Fruit fly (Drosophila melanogaster) whole organism, embryonic: ENCODE data around the gene Nsun5.

ENCODE experiments used
- Abd-B ChIP-seq: fragments of 200-800 bp; sonication (Bioruptor generic); optimal IDR thresholded peaks from 2 replicates; lab custom pipeline; 2018; ENCODE audit warnings: missing biosample characterization, mild to moderate bottlenecking, missing genetic modification characterization, moderate library complexity
- Antp ChIP-seq: fragments of 200-800 bp; sonication (Bioruptor generic); optimal IDR thresholded peaks from 3 replicates; lab custom pipeline; 2016; ENCODE audit warnings: missing biosample characterization, missing genetic modification characterization
- CG10654 ChIP-seq: fragments of 200-800 bp; sonication (Bioruptor generic); optimal IDR thresholded peaks from 2 replicates; lab custom pipeline; 2016; ENCODE audit warnings: missing biosample characterization, missing genetic modification characterization
- CG11247 ChIP-seq: fragments of 200-800 bp; sonication (Bioruptor generic); IDR thresholded peaks from 2 replicates; pipeline ENCODE4 v1.3.6; 2022; ENCODE audit warnings: missing biosample characterization, missing genetic modification characterization
- CG12769 ChIP-seq: fragments of 200-800 bp; sonication (Bioruptor generic); optimal IDR thresholded peaks from 2 replicates; lab custom pipeline; 2019; ENCODE audit warnings: missing biosample characterization, mild to moderate bottlenecking, missing genetic modification characterization, moderate library complexity
- CG14441 ChIP-seq: fragments of 200-800 bp; sonication (Bioruptor generic); IDR thresholded peaks from 2 replicates; pipeline ENCODE4 v1.3.6; 2022; ENCODE audit warnings: missing biosample characterization, missing genetic modification characterization
- CG1602 ChIP-seq: fragments of 200-800 bp; sonication (Bioruptor generic); optimal IDR thresholded peaks from 3 replicates; lab custom pipeline; 2016; ENCODE audit warnings: missing biosample characterization, missing genetic modification characterization
- CG18476 ChIP-seq: fragments of 200-800 bp; sonication (Bioruptor generic); optimal IDR thresholded peaks from 2 replicates; lab custom pipeline; 2016; ENCODE audit warnings: missing biosample characterization, mild to moderate bottlenecking, missing genetic modification characterization
- CG2199 ChIP-seq: fragments of 200-800 bp; sonication (Bioruptor generic); IDR thresholded peaks from 3 replicates; pipeline ENCODE4 v1.3.6; 2022; ENCODE audit warnings: missing biosample characterization, missing genetic modification characterization
- CG33213 ChIP-seq: fragments of 200-800 bp; sonication (Bioruptor generic); optimal IDR thresholded peaks from 3 replicates; lab custom pipeline; 2016; ENCODE audit warnings: missing biosample characterization, missing genetic modification characterization
- CG3407 ChIP-seq: fragments of 200-800 bp; sonication (Bioruptor generic); optimal IDR thresholded peaks from 2 replicates; lab custom pipeline; 2018; ENCODE audit warnings: missing biosample characterization, mild to moderate bottlenecking, missing genetic modification characterization
- CG3838 ChIP-seq: fragments of 200-800 bp; sonication (Bioruptor generic); optimal IDR thresholded peaks from 3 replicates; lab custom pipeline; 2016; ENCODE audit warnings: missing biosample characterization, missing genetic modification characterization
- CG4424 ChIP-seq: fragments of 200-800 bp; sonication (Bioruptor generic); optimal IDR thresholded peaks from 3 replicates; lab custom pipeline; 2016; ENCODE audit warnings: missing biosample characterization, missing genetic modification characterization
- CG7271 ChIP-seq: fragments of 200-800 bp; sonication (Bioruptor generic); optimal IDR thresholded peaks from 2 replicates; lab custom pipeline; 2018; ENCODE audit warnings: missing biosample characterization, mild to moderate bottlenecking, missing genetic modification characterization, moderate library complexity
- CG7928 ChIP-seq: fragments of 200-800 bp; sonication (Bioruptor generic); optimal IDR thresholded peaks from 2 replicates; lab custom pipeline; 2017; ENCODE audit warnings: missing biosample characterization, mild to moderate bottlenecking, missing genetic modification characterization
- CG8281 ChIP-seq: fragments of 200-800 bp; sonication (Bioruptor generic); optimal IDR thresholded peaks from 2 replicates; lab custom pipeline; 2018; ENCODE audit warnings: missing biosample characterization, mild to moderate bottlenecking, missing genetic modification characterization, moderate library complexity
- CG9437 ChIP-seq: fragments of 200-800 bp; sonication (Bioruptor generic); optimal IDR thresholded peaks from 2 replicates; lab custom pipeline; 2018; ENCODE audit warnings: missing biosample characterization, mild to moderate bottlenecking, missing genetic modification characterization
- Dad ChIP-seq: fragments of 200-800 bp; sonication (Bioruptor generic); optimal IDR thresholded peaks from 3 replicates; lab custom pipeline; 2016; ENCODE audit warnings: missing biosample characterization, missing genetic modification characterization
- ERR ChIP-seq: fragments of 200-800 bp; sonication (Bioruptor generic); optimal IDR thresholded peaks from 2 replicates; lab custom pipeline; 2016; ENCODE audit warnings: missing biosample characterization, missing genetic modification characterization
- Fer3 ChIP-seq: fragments of 200-800 bp; sonication (Bioruptor generic); optimal IDR thresholded peaks from 2 replicates; lab custom pipeline; 2018; ENCODE audit warnings: missing biosample characterization, mild to moderate bottlenecking, missing genetic modification characterization, moderate library complexity
- Gsc ChIP-seq: fragments of 200-800 bp; sonication (Bioruptor generic); IDR thresholded peaks from 2 replicates; pipeline ENCODE4 v1.3.6; 2022; ENCODE audit warnings: missing biosample characterization, missing genetic modification characterization
- H2.0 ChIP-seq: fragments of 200-800 bp; sonication (Bioruptor generic); IDR thresholded peaks from 2 replicates; pipeline ENCODE4 v1.3.6; 2022; ENCODE audit warnings: missing biosample characterization, missing genetic modification characterization
- Hr78 ChIP-seq, 2 experiments: fragments of 200-800 bp in 1 of 2; fragments of >200 bp in 1 of 2; sonication (Bioruptor generic) in 1 of 2; optimal IDR thresholded peaks; 2 replicates each; lab custom pipeline; 2017 to 2019; ENCODE audit warnings: missing biosample characterization in 2 of 2, missing genetic modification characterization in 2 of 2, mild to moderate bottlenecking in 1 of 2, moderate library complexity in 1 of 2
- Mes4 ChIP-seq: fragments of 200-800 bp; sonication (Bioruptor generic); optimal IDR thresholded peaks from 2 replicates; lab custom pipeline; 2016; ENCODE audit warnings: missing biosample characterization, missing genetic modification characterization
- Xrp1 ChIP-seq: fragments of 200-800 bp; sonication (Bioruptor generic); IDR thresholded peaks from 2 replicates; pipeline ENCODE4 v1.3.6; 2022; ENCODE audit warnings: missing biosample characterization, missing genetic modification characterization
- btn ChIP-seq: fragments of 200-800 bp; sonication (Bioruptor generic); optimal IDR thresholded peaks from 2 replicates; lab custom pipeline; 2016; ENCODE audit warnings: missing biosample characterization, missing genetic modification characterization
- cad ChIP-seq: fragments of >200 bp; optimal IDR thresholded peaks from 2 replicates; lab custom pipeline; 2017; ENCODE audit warnings: missing biosample characterization, missing genetic modification characterization
- dan ChIP-seq: fragments of 200-800 bp; sonication (Bioruptor generic); IDR thresholded peaks from 2 replicates; pipeline ENCODE4 v1.3.6; 2022; ENCODE audit warnings: missing biosample characterization, missing genetic modification characterization
- dm ChIP-seq: fragments of 200-800 bp; sonication (Bioruptor generic); optimal IDR thresholded peaks from 3 replicates; lab custom pipeline; 2016; ENCODE audit warnings: missing biosample characterization, missing genetic modification characterization
- ewg ChIP-seq: fragments of 200-800 bp; sonication (Bioruptor generic); optimal IDR thresholded peaks from 3 replicates; lab custom pipeline; 2017; ENCODE audit warnings: mild to moderate bottlenecking, missing biosample characterization, missing genetic modification reagents, missing genetic modification characterization
- exex ChIP-seq: fragments of 200-800 bp; sonication (Bioruptor generic); optimal IDR thresholded peaks from 4 replicates; lab custom pipeline; 2018; ENCODE audit warnings: missing biosample characterization, mild to moderate bottlenecking, missing genetic modification characterization, moderate library complexity
- eyg ChIP-seq: fragments of 200-800 bp; sonication (Bioruptor generic); optimal IDR thresholded peaks from 3 replicates; lab custom pipeline; 2016; ENCODE audit warnings: missing biosample characterization, missing genetic modification characterization
- fd96Cb ChIP-seq: fragments of 200-800 bp; sonication (Bioruptor generic); optimal IDR thresholded peaks from 2 replicates; lab custom pipeline; 2018; ENCODE audit warnings: missing biosample characterization, mild to moderate bottlenecking, missing genetic modification characterization, moderate library complexity
- fu2 ChIP-seq: fragments of 200-800 bp; sonication (Bioruptor generic); optimal IDR thresholded peaks from 2 replicates; lab custom pipeline; 2016; ENCODE audit warnings: missing biosample characterization, missing genetic modification characterization
- gcm2 ChIP-seq: fragments of 200-800 bp; sonication (Bioruptor generic); optimal IDR thresholded peaks from 2 replicates; lab custom pipeline; 2016; ENCODE audit warnings: missing biosample characterization, missing genetic modification characterization
- gt ChIP-seq: fragments of 200-800 bp; sonication (Bioruptor generic); IDR thresholded peaks from 2 replicates; pipeline ENCODE4 v1.3.6; 2022; ENCODE audit warnings: missing biosample characterization, missing genetic modification characterization
- inv ChIP-seq: fragments of 200-800 bp; sonication (Bioruptor generic); IDR thresholded peaks from 2 replicates; pipeline ENCODE4 v1.3.6; 2022; ENCODE audit warnings: missing biosample characterization, missing genetic modification characterization; ENCODE audit not compliant: partially characterized antibody
- maf-S ChIP-seq: fragments of 200-800 bp; sonication (Bioruptor generic); optimal IDR thresholded peaks from 2 replicates; lab custom pipeline; 2016; ENCODE audit warnings: missing biosample characterization, missing genetic modification characterization
- nmo ChIP-seq: fragments of 200-800 bp; sonication (Bioruptor generic); optimal IDR thresholded peaks from 2 replicates; lab custom pipeline; 2018; ENCODE audit warnings: missing biosample characterization, mild to moderate bottlenecking, missing genetic modification characterization, moderate library complexity
- pum ChIP-seq: fragments of 200-800 bp; sonication (Bioruptor generic); optimal IDR thresholded peaks from 2 replicates; lab custom pipeline; 2016; ENCODE audit warnings: missing biosample characterization, missing genetic modification characterization
- pzg ChIP-seq: fragments of 200-800 bp; sonication (Bioruptor generic); optimal IDR thresholded peaks from 3 replicates; lab custom pipeline; 2018; ENCODE audit warnings: missing biosample characterization, mild to moderate bottlenecking, missing genetic modification characterization, moderate library complexity
- repo ChIP-seq: fragments of 200-800 bp; sonication (Bioruptor generic); optimal IDR thresholded peaks from 2 replicates; lab custom pipeline; 2016; ENCODE audit warnings: missing biosample characterization, missing genetic modification characterization
- rib ChIP-seq: fragments of 200-800 bp; sonication (Bioruptor generic); IDR thresholded peaks from 2 replicates; pipeline ENCODE4 v1.3.6; 2022; ENCODE audit warnings: missing biosample characterization, missing genetic modification characterization
- sc ChIP-seq, 3 experiments: fragments of >200 bp in 2 of 3; fragments of 200-800 bp in 1 of 3; sonication (Bioruptor generic) in 1 of 3; optimal IDR thresholded peaks; 2 replicates in 2 of 3; 3 replicates in 1 of 3; lab custom pipeline; 2017; ENCODE audit warnings: mild to moderate bottlenecking in 1 of 3, missing biosample characterization in 1 of 3, missing genetic modification characterization in 1 of 3, missing genetic modification reagents in 1 of 3
- scrt ChIP-seq: fragments of 200-800 bp; sonication (Bioruptor generic); optimal IDR thresholded peaks from 2 replicates; lab custom pipeline; 2018; ENCODE audit warnings: missing biosample characterization, mild to moderate bottlenecking, missing genetic modification characterization, moderate library complexity
- sima ChIP-seq: fragments of 200-800 bp; sonication (Bioruptor generic); optimal IDR thresholded peaks from 2 replicates; lab custom pipeline; 2016; ENCODE audit warnings: missing biosample characterization, missing genetic modification characterization
- sisA ChIP-seq: fragments of 200-800 bp; sonication (Bioruptor generic); IDR thresholded peaks from 2 replicates; pipeline ENCODE4 v1.3.6; 2022; ENCODE audit warnings: missing biosample characterization, missing genetic modification characterization
- sug ChIP-seq: fragments of 200-800 bp; optimal IDR thresholded peaks from 2 replicates; lab custom pipeline; 2019; ENCODE audit warnings: missing biosample characterization, mild to moderate bottlenecking, missing genetic modification characterization, moderate library complexity
- wdn ChIP-seq: fragments of 200-800 bp; sonication (Bioruptor generic); IDR thresholded peaks from 2 replicates; pipeline ENCODE4 v1.3.6; 2022; ENCODE audit warnings: missing biosample characterization, missing genetic modification characterization
- wor ChIP-seq: fragments of 200-800 bp; sonication (Bioruptor generic); IDR thresholded peaks from 2 replicates; pipeline ENCODE4 v1.3.6; 2022; ENCODE audit warnings: missing biosample characterization, missing genetic modification characterization
- zf30C ChIP-seq: fragments of 200-800 bp; sonication (Bioruptor generic); optimal IDR thresholded peaks from 3 replicates; lab custom pipeline; 2018; ENCODE audit warnings: missing biosample characterization, mild to moderate bottlenecking, missing genetic modification characterization
- zfh2 ChIP-seq: fragments of 200-800 bp; sonication (Bioruptor generic); optimal IDR thresholded peaks from 2 replicates; lab custom pipeline; 2016; ENCODE audit warnings: missing biosample characterization, missing genetic modification characterization

Gene Nsun5

DNA sequence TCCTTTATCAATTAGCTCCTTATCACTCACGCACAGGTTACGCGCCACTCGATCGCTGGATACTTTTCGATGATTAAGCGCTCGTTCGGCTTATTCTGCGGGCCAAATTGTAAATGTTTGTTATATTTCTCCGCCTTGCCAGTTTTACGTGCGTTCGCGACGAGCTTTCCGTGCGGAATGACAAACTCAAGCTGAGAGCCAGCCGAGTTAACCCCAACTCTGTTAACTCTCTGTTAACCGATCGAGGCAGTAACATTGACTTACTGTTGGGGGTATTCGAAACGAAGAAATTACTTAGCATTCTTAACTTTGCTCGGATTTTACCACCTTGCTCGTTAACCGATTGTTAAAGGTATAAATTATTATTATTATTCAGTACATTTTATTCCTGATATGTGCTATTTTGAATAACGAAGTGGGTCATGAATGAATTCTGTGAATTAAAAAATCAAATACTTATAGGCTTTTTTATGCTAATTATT, 8.6 kb downstream of the Nsun5 start, which contains the start of gene CG5835 (continued):
- TF ChIP-seq CG7271 (tag; lab: Kevin White, UChicago), result no peak
- TF ChIP-seq CG12769 (tag; lab: Kevin White, UChicago), result peak; percentile 15
- no peak for TF ChIP-seq CG3407
- TF ChIP-seq exex (tag; lab: Kevin White, UChicago), result peak; percentile 91
- no peak for TF ChIP-seq sima (GFP tag; lab: Kevin White, UChicago)
- no peak for TF ChIP-seq nmo
- TF ChIP-seq fd96Cb, result no peak
- peak; percentile 58 for TF ChIP-seq sug
- TF ChIP-seq Gsc (GFP tag; lab: Robert Waterston, UW), result no peak
- peak; percentile 21 for TF ChIP-seq Fer3 (tag; lab: Kevin White, UChicago)
- no peak for TF ChIP-seq CG11247 (GFP tag; lab: Robert Waterston, UW)
- no peak for TF ChIP-seq CG8281 (tag; lab: Kevin White, UChicago)
- TF ChIP-seq CG9437, result no peak
- TF ChIP-seq CG1602 (GFP tag; lab: Kevin White, UChicago), result no peak
- no peak for TF ChIP-seq Xrp1 (GFP tag; lab: Robert Waterston, UW)
- TF ChIP-seq Antp, result no peak
- no peak for TF ChIP-seq dan
- no peak for TF ChIP-seq maf-S (GFP tag; lab: Kevin White, UChicago)
- peak; percentile 11 for TF ChIP-seq CG4424
- TF ChIP-seq Mes4 (GFP tag; lab: Kevin White, UChicago), result no peak
- TF ChIP-seq rib, result 0 out of 2 replicates have a peak, but pooled peaks have one; percentile 65
- TF ChIP-seq wor (GFP tag; lab: Robert Waterston, UW), result no peak
- TF ChIP-seq repo (GFP tag; lab: Kevin White, UChicago), result no peak
- no peak for TF ChIP-seq CG18476 (GFP tag; lab: Kevin White, UChicago)
- no peak for TF ChIP-seq ERR (GFP tag; lab: Kevin White, UChicago)
- no peak for TF ChIP-seq fu2 (GFP tag; lab: Kevin White, UChicago)
- TF ChIP-seq pzg (GFP tag; lab: Kevin White, UChicago), result peak; percentile 11
- TF ChIP-seq CG3838 (GFP tag; lab: Kevin White, UChicago), result no peak
- no peak for TF ChIP-seq CG7928 (GFP tag; lab: Kevin White, UChicago)
- no peak for TF ChIP-seq CG10654 (GFP tag; lab: Kevin White, UChicago)
- TF ChIP-seq H2.0 (GFP tag; lab: Robert Waterston, UW), result no peak
- TF ChIP-seq sisA (GFP tag; lab: Robert Waterston, UW), result no peak
- no peak for TF ChIP-seq CG2199 (GFP tag; lab: Robert Waterston, UW)
- TF ChIP-seq scrt (GFP tag; lab: Kevin White, UChicago), result no peak
- no peak for TF ChIP-seq CG14441 (GFP tag; lab: Robert Waterston, UW)
- no peak for TF ChIP-seq dm (GFP tag; lab: Kevin White, UChicago)
- peak in 1 of 2 experiments; percentile 41 for TF ChIP-seq Hr78 (GFP tag; optimal IDR thresholded peaks at IDR 0.05; lab: Kevin White, UChicago)
- TF ChIP-seq eyg (GFP tag; lab: Kevin White, UChicago), result no peak
- no peak for TF ChIP-seq pum
- TF ChIP-seq sc (optimal IDR thresholded peaks at IDR 0.05; lab: Kevin White, UChicago), result no peak
- TF ChIP-seq sc (GFP tag; optimal IDR thresholded peaks at IDR 0.05; lab: Kevin White, UChicago), result no peak
- TF ChIP-seq zfh2 (GFP tag; lab: Kevin White, UChicago), result no peak
- TF ChIP-seq cad (GFP tag; lab: Kevin White, UChicago), result no peak
- no peak for TF ChIP-seq wdn (GFP tag; lab: Robert Waterston, UW)
- no peak for TF ChIP-seq Dad (GFP tag; lab: Kevin White, UChicago)
- TF ChIP-seq CG33213 (GFP tag; lab: Kevin White, UChicago), result no peak
- no peak for TF ChIP-seq btn (GFP tag; lab: Kevin White, UChicago)
- no peak for TF ChIP-seq zf30C
- TF ChIP-seq gcm2, result no peak
- no peak for TF ChIP-seq Abd-B
- TF ChIP-seq ewg (GFP tag; lab: Kevin White, UChicago), result no peak
- no peak for TF ChIP-seq gt
- no peak for TF ChIP-seq inv (GFP tag; lab: Robert Waterston, UW)
